Fruit fly (Drosophila melanogaster): Measurements from ENCODE around the gene TwdlY.
A peak's percentile ranks its signal among the peaks of the same experiment; 100 is the strongest.

TwdlY gene

DNA sequence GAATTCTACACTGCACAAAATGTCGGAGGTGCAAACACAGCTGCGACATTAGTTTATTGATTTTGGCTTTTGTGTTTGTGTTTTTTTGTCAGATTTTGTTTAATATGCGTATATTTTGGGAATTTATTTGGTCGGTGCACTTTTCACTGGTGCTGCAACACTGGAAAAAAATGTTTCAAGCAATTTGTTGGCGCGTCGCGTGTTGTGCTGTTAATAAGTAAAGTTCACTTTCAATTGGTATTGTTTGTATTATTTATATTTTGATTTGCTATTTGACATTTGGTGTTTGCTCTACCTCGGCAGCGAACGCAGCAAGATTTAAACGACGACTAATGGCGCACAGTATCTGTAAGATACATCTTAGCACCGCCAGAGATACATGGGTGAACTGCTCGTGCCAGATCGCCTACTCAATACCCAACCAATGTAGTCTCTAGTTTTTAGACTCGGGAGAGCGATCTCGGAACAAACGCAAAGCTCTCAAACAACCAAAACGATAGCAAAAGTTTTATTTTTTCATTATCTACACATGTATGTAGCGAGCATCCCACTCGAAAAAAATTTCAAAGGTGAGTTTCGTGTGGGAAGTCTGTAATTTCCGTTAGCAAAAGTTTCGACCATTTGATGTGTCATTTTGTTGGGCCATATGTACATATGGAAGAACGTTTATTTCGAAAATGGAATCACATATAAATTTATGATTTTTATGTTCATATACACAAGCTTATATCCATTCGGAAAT, 47.6 kb downstream of the TwdlY start (continued):
- TF ChIP-seq Hand (GFP tag; optimal IDR thresholded peaks at IDR 0.05) (no peak), Scr (GFP tag; IDR thresholded peaks at IDR 0.05; ENCODE audit: partially characterized antibody) (no peak), slbo (GFP tag; IDR thresholded peaks at IDR 0.05) (peak; percentile 62; the same call in 1 of the 2 replicates), BtbVII (GFP tag; optimal IDR thresholded peaks at IDR 0.05) (peak; percentile 54), CG2199 (GFP tag; IDR thresholded peaks at IDR 0.05) (no peak), CG2116 (GFP tag; optimal IDR thresholded peaks at IDR 0.05) (no peak), cwo (GFP tag; optimal IDR thresholded peaks at IDR 0.05) (peak; percentile 44), HLHmδ (GFP tag; optimal IDR thresholded peaks at IDR 0.05) (no peak), zen (tag; optimal IDR thresholded peaks at IDR 0.05) (no peak), Eip74EF (GFP tag; optimal IDR thresholded peaks at IDR 0.05) (no peak), run (tag; optimal IDR thresholded peaks at IDR 0.05) (peak; percentile 37), mam (GFP tag; optimal IDR thresholded peaks at IDR 0.05) (peak; percentile 41), fu2 (GFP tag; optimal IDR thresholded peaks at IDR 0.05) (no peak), CG10366 (GFP tag; IDR thresholded peaks at IDR 0.05) (peak; percentile 48), CG11560 (tag; IDR thresholded peaks at IDR 0.05) (0 out of 3 replicates have a peak, but pooled peaks have one; percentile 19), ems (GFP tag; optimal IDR thresholded peaks at IDR 0.05) (peak; percentile 49), unpg (GFP tag; optimal IDR thresholded peaks at IDR 0.05) (peak; percentile 63), dmrt99B (tag; optimal IDR thresholded peaks at IDR 0.05) (peak; percentile 62), eve (GFP tag; optimal IDR thresholded peaks at IDR 0.05) (no peak), crc (GFP tag; optimal IDR thresholded peaks at IDR 0.05) (peak; percentile 24), Drgx (GFP tag; IDR thresholded peaks at IDR 0.05) (peak; percentile 67), NK7.1 (GFP tag; optimal IDR thresholded peaks at IDR 0.05) (no peak), zfh2 (GFP tag; optimal IDR thresholded peaks at IDR 0.05) (peak; percentile 46), lov (optimal IDR thresholded peaks at IDR 0.05) (no peak), lov (GFP tag; IDR thresholded peaks at IDR 0.05) (0 out of 3 replicates have a peak, but pooled peaks have one; percentile 42), toy (GFP tag; IDR thresholded peaks at IDR 0.05) (no peak), bcd (GFP tag; optimal IDR thresholded peaks at IDR 0.05) (peak; percentile 48), dysf (GFP tag; IDR thresholded peaks at IDR 0.05) (peak; percentile 75), tio (GFP tag; optimal IDR thresholded peaks at IDR 0.05) (no peak), Gug (GFP tag; IDR thresholded peaks at IDR 0.05) (0 out of 4 replicates have a peak, but pooled peaks have one; percentile 26), CG10267 (tag; optimal IDR thresholded peaks at IDR 0.05) (peak; percentile 4), crp (GFP tag; optimal IDR thresholded peaks at IDR 0.05) (peak in 1 of 2 experiments; percentile 3), HLH54F (GFP tag; optimal IDR thresholded peaks at IDR 0.05) (peak; percentile 47), CG10462 (GFP tag; optimal IDR thresholded peaks at IDR 0.05) (no peak), CG3726 (GFP tag; IDR thresholded peaks at IDR 0.05) (no peak), hkb (optimal IDR thresholded peaks at IDR 0.05) (no peak), hkb (GFP tag; IDR thresholded peaks at IDR 0.05) (peak; percentile 58), sd (tag; optimal IDR thresholded peaks at IDR 0.05) (peak; percentile 26), Adf1 (GFP tag; IDR thresholded peaks at IDR 0.05) (no peak), CG6683 (GFP tag; optimal IDR thresholded peaks at IDR 0.05) (no peak), CG4328 (GFP tag; optimal IDR thresholded peaks at IDR 0.05) (peak; percentile 7), zf30C (GFP tag; optimal IDR thresholded peaks at IDR 0.05) (peak; percentile 43), CG2202 (tag; optimal IDR thresholded peaks at IDR 0.05) (no peak), yki (optimal IDR thresholded peaks at IDR 0.05) (no peak), cas (GFP tag; IDR thresholded peaks at IDR 0.05) (0 out of 2 replicates have a peak, but pooled peaks have one; percentile 15), trh (GFP tag; optimal IDR thresholded peaks at IDR 0.05) (no peak), CG4707 (GFP tag; optimal IDR thresholded peaks at IDR 0.05) (no peak), ap (GFP tag; IDR thresholded peaks at IDR 0.05) (peak; percentile 48), salm (tag; optimal IDR thresholded peaks at IDR 0.05) (peak; percentile 30), br (optimal IDR thresholded peaks at IDR 0.05) (no peak)

All from whole organism, embryonic.